Fruit fly (Drosophila melanogaster) whole organism, prepupa: ENCODE measurements around the gene Gr85a.

Experiments used
- CG10669 ChIP-seq: fragments of 200-800 bp; sonication (Bioruptor generic); optimal IDR thresholded peaks from 3 replicates; lab custom pipeline; 2018; ENCODE audit warnings: missing biosample characterization, mild to moderate bottlenecking, missing genetic modification characterization, moderate library complexity
- CG16779 ChIP-seq: fragments of 200-800 bp; sonication (Bioruptor generic); optimal IDR thresholded peaks from 3 replicates; lab custom pipeline; 2017; ENCODE audit warnings: missing biosample characterization, mild to moderate bottlenecking, missing genetic modification characterization
- CG3032 ChIP-seq: fragments of 200-800 bp; optimal IDR thresholded peaks from 2 replicates; lab custom pipeline; 2019; ENCODE audit warnings: missing biosample characterization, mild to moderate bottlenecking, missing genetic modification characterization, moderate library complexity
- CG6854 ChIP-seq: fragments of 200-800 bp; sonication (Bioruptor generic); optimal IDR thresholded peaks from 2 replicates; lab custom pipeline; 2017; ENCODE audit warnings: missing biosample characterization, mild to moderate bottlenecking, missing genetic modification characterization
- Sox15 ChIP-seq: fragments of 200-800 bp; sonication (Bioruptor generic); optimal IDR thresholded peaks from 3 replicates; lab custom pipeline; 2016; ENCODE audit warnings: missing biosample characterization, missing genetic modification characterization
- net ChIP-seq: fragments of 200-800 bp; sonication (Bioruptor generic); optimal IDR thresholded peaks from 3 replicates; lab custom pipeline; 2016; ENCODE audit warnings: missing biosample characterization, missing genetic modification characterization

dm6 chr3R:10035765-10036164, 39.2 kb upstream of the Gr85a start:
- TF ChIP-seq CG6854 (GFP tag; lab: Kevin White, UChicago) (no peak), CG10669 (GFP tag; lab: Kevin White, UChicago) (no peak), Sox15 (GFP tag; lab: Kevin White, UChicago) (no peak), net (no peak), CG16779 (tag; lab: Kevin White, UChicago) (no peak), CG3032 (tag; lab: Kevin White, UChicago) (no peak)
